Fruit fly (Drosophila melanogaster) whole organism, pupa: ENCODE data around the gene Baldspot.

Experiments used
- CG12605 ChIP-seq: fragments of 200-800 bp; sonication (Bioruptor generic); IDR thresholded peaks from 2 replicates; pipeline ENCODE4 v1.3.6; 2022; ENCODE audit warnings: missing biosample characterization, missing genetic modification characterization
- Snoo ChIP-seq: fragments of 200-800 bp; sonication (Bioruptor generic); optimal IDR thresholded peaks from 3 replicates; lab custom pipeline; 2017; ENCODE audit warnings: missing biosample characterization, mild to moderate bottlenecking, missing genetic modification characterization, inconsistent platforms
- rn ChIP-seq: fragments of 200-800 bp; sonication (Bioruptor generic); IDR thresholded peaks from 2 replicates; pipeline ENCODE4 v1.3.6; 2022; ENCODE audit warnings: missing biosample characterization, missing genetic modification characterization

DNA sequence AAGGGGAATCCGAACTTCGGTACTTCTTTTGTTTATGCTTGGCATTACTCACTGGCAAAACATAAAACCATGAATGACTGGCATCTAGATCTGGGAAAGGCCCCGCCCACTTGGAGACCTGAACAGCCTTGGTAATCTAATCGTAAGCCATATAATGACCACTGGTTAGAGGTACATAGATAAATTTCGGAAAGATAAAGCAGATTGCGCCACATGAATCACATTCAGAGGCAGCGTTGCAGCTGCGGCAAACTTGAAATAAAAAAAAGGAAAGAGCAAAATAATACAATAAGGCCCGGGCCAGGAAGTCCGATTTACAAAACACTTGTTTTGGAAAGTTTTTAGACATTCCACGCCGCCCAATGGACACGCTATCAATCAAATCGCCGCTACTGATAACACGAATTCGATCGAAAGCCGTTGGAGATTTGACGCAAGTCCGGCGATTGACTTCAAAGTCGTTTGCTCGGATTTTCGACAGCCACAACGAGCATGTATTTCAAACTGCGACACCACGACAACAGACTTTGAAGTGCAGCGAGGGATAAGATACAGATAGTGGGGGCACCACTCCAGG lies 2.8 kb upstream of the Baldspot start:
- TF ChIP-seq Snoo = no peak
- TF ChIP-seq rn (GFP tag; lab: Robert Waterston, UW) = no peak
- TF ChIP-seq CG12605 (GFP tag; lab: Robert Waterston, UW) = no peak
